Worm (Caenorhabditis elegans) whole organism, young adult: ENCODE data around the gene kin-9.

Experiments
- B0019.2 ChIP-seq: fragments of 200-800 bp; sonication (Bioruptor generic); conservative IDR thresholded peaks from 2 replicates; pipeline ENCODE4 v1.3.6; 2022; ENCODE audit warnings: missing genetic modification reagents, missing genetic modification characterization, missing compliant biosample characterization
- K12H6.12 ChIP-seq: fragments of 200-800 bp; sonication (Bioruptor generic); optimal IDR thresholded peaks from 2 replicates; lab custom pipeline; 2018; ENCODE audit warnings: mild to moderate bottlenecking, missing genetic modification characterization, missing compliant biosample characterization
- ama-1 ChIP-seq, 3 experiments: fragments of 150-350 bp in 1 of 3; sonication (generic microtip) in 2 of 3; optimal IDR thresholded peaks; 2 replicates each; lab custom pipeline; 2014 to 2018; ENCODE audit warnings: missing biosample characterization in 2 of 3, missing genetic modification characterization in 2 of 3, missing genetic modification reagents in 2 of 3
- ccch-3 ChIP-seq: fragments of 200-800 bp; sonication (Bioruptor generic); optimal IDR thresholded peaks from 2 replicates; lab custom pipeline; 2018; ENCODE audit warnings: mild to moderate bottlenecking, missing genetic modification characterization, missing compliant biosample characterization
- chd-7 ChIP-seq: sonication (generic microtip); optimal IDR thresholded peaks from 2 replicates; lab custom pipeline; 2016; ENCODE audit warnings: mild to moderate bottlenecking, missing genetic modification characterization, moderate library complexity, missing compliant biosample characterization
- dox-1 ChIP-seq: fragments of 200-800 bp; sonication (Bioruptor generic); IDR thresholded peaks from 2 replicates; pipeline ENCODE4 v1.3.6; 2022; ENCODE audit warnings: missing genetic modification reagents, missing genetic modification characterization, missing compliant biosample characterization
- fkh-3 ChIP-seq: sonication (generic microtip); optimal IDR thresholded peaks from 2 replicates; lab custom pipeline; 2016; ENCODE audit warnings: mild to moderate bottlenecking, missing genetic modification characterization, missing compliant biosample characterization
- let-526 ChIP-seq: fragments of 200-800 bp; sonication (Bioruptor generic); IDR thresholded peaks from 2 replicates; pipeline ENCODE4 v1.3.6; 2022; ENCODE audit warnings: missing genetic modification reagents, missing genetic modification characterization, missing compliant biosample characterization
- mes-4 ChIP-seq: sonication (generic microtip); optimal IDR thresholded peaks from 2 replicates; lab custom pipeline; 2016; ENCODE audit warnings: missing genotype, missing genetic modification characterization, missing compliant biosample characterization
- nfya-2 ChIP-seq: fragments of 200-800 bp; sonication (Bioruptor generic); IDR thresholded peaks from 2 replicates; pipeline ENCODE4 v1.3.6; 2022; ENCODE audit warnings: missing genetic modification reagents, missing genetic modification characterization, missing compliant biosample characterization
- nhr-179 ChIP-seq: sonication (generic microtip); optimal IDR thresholded peaks from 2 replicates; lab custom pipeline; 2016; ENCODE audit warnings: mild to moderate bottlenecking, missing genetic modification characterization, missing compliant biosample characterization
- pha-4 ChIP-seq: fragments of 150-350 bp; sonication (generic microtip); optimal IDR thresholded peaks from 2 replicates; lab custom pipeline; 2014; ENCODE audit warnings: missing biosample characterization, missing genetic modification reagents, missing genetic modification characterization
- unc-62 ChIP-seq: fragments of 150-350 bp; optimal IDR thresholded peaks from 2 replicates; lab custom pipeline; 2014; ENCODE audit warnings: missing biosample characterization, missing genetic modification reagents, missing genetic modification characterization
- ztf-22 ChIP-seq: fragments of 200-800 bp; sonication (Bioruptor generic); optimal IDR thresholded peaks from 2 replicates; lab custom pipeline; 2018; ENCODE audit warnings: mild to moderate bottlenecking, missing genetic modification characterization, moderate library complexity, missing compliant biosample characterization

DNA sequence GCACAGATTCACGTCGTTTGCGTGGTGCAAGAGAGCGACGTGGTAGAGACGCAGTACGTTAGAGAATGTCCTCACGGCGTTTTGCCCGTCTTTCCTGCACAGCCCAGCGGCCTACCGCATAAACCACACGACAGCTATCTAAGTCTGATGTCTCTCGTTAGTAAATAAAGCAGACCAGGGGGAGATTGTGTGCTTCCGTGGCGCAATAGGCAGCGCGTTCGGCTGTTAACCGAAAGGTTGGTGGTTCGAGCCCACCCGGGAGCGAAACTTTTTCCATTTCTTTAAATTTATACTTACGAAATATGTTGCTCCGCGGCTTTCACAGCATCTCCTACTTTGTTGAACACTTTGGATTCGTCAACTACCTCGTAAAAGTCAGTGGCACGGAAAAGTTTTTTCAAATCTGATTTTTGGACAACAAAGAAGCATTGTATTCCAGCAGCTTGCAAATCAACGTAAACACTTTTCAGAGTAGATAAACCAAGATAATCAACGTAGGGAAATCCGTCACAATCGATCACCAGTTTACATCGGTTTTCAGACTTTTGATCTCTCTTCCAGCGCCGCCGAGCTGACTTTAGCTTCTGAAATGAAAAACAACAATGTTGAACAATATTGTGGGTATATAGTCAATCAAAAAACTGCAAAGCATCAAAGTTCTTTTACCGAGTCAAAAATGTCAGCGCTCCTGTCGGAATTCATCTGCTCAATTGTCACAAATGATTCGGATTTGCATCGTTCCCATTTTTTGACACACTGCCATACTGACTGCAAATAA lies 28.0 kb upstream of the kin-9 start:
- TF ChIP-seq fkh-3 (peak; percentile 88), nfya-2 (GFP tag; lab: Robert Waterston, UW) (no peak), pha-4 (tag; lab: Kevin White, UChicago) (no peak), ama-1 (optimal IDR thresholded peaks at IDR 0.05; lab: Kevin White, UChicago) (no peak), ama-1 (GFP tag; optimal IDR thresholded peaks at IDR 0.05; lab: Kevin White, UChicago) (peak; percentile 62 to 86), B0019.2 (GFP tag; lab: Robert Waterston, UW) (0 out of 2 replicates have a peak, but pooled peaks have one; percentile 38), let-526 (GFP tag; lab: Robert Waterston, UW) (peak; percentile 89), K12H6.12 (tag; lab: Kevin White, UChicago) (peak; percentile 91), chd-7 (tag; lab: Kevin White, UChicago) (peak; percentile 95), ztf-22 (GFP tag; lab: Kevin White, UChicago) (peak; percentile 87), mes-4 (peak; percentile 66), dox-1 (GFP tag; lab: Robert Waterston, UW) (peak; percentile 94), unc-62 (GFP tag; lab: Kevin White, UChicago) (no peak), nhr-179 (tag; lab: Kevin White, UChicago) (peak; percentile 84), ccch-3 (GFP tag; lab: Kevin White, UChicago) (peak; percentile 78)
